Fruit fly (Drosophila melanogaster) whole organism, wandering third instar larva: ENCODE data around the gene Spn28Da.

Experiments used
- Abd-B ChIP-seq: fragments of >200 bp; optimal IDR thresholded peaks from 2 replicates; lab custom pipeline; 2017; ENCODE audit warnings: missing biosample characterization, missing genetic modification characterization
- CG32264 ChIP-seq: fragments of 200-800 bp; sonication (Bioruptor generic); optimal IDR thresholded peaks from 2 replicates; lab custom pipeline; 2016; ENCODE audit warnings: missing biosample characterization, missing genetic modification characterization
- CG9705 ChIP-seq: fragments of 200-800 bp; sonication (Bioruptor generic); optimal IDR thresholded peaks from 2 replicates; lab custom pipeline; 2018; ENCODE audit warnings: missing biosample characterization, mild to moderate bottlenecking, missing genetic modification characterization
- CrebA ChIP-seq: fragments of 200-800 bp; sonication (Bioruptor generic); optimal IDR thresholded peaks from 2 replicates; lab custom pipeline; 2016; ENCODE audit warnings: missing biosample characterization, mild to moderate bottlenecking, missing genetic modification characterization, borderline replicate concordance
- Dif ChIP-seq: fragments of 200-275, 200-300 bp; sonication (Bioruptor generic); optimal IDR thresholded peaks from 2 replicates; lab custom pipeline; 2018; ENCODE audit warnings: missing biosample characterization, missing genetic modification characterization; ENCODE audit not compliant: partially characterized antibody
- GATAd ChIP-seq: sonication (Bioruptor generic); optimal IDR thresholded peaks from 2 replicates; lab custom pipeline; 2016; ENCODE audit warnings: missing biosample characterization, missing genetic modification characterization
- HLH106 ChIP-seq: fragments of 200-800 bp; optimal IDR thresholded peaks from 3 replicates; lab custom pipeline; 2019; ENCODE audit warnings: missing biosample characterization, mild to moderate bottlenecking, missing genetic modification characterization, moderate library complexity
- Hnf4 ChIP-seq: fragments of 200-800 bp; sonication (Bioruptor generic); optimal IDR thresholded peaks from 2 replicates; lab custom pipeline; 2016; ENCODE audit warnings: missing biosample characterization, mild to moderate bottlenecking, missing genetic modification characterization
- Hr78 ChIP-seq: fragments of >200 bp; optimal IDR thresholded peaks from 2 replicates; lab custom pipeline; 2017; ENCODE audit warnings: missing biosample characterization, missing genetic modification characterization
- Hr83 ChIP-seq: fragments of 200-300 bp; sonication (Bioruptor generic); optimal IDR thresholded peaks from 2 replicates; lab custom pipeline; 2016; ENCODE audit warnings: missing biosample characterization, mild to moderate bottlenecking, missing genetic modification characterization, moderate library complexity; ENCODE audit not compliant: poor library complexity, severe bottlenecking
- Jra ChIP-seq: sonication (Bioruptor generic); optimal IDR thresholded peaks from 2 replicates; lab custom pipeline; 2016; ENCODE audit warnings: missing biosample characterization, missing genetic modification characterization
- Mio ChIP-seq: sonication (Bioruptor generic); optimal IDR thresholded peaks from 2 replicates; lab custom pipeline; 2016; ENCODE audit warnings: missing biosample characterization, missing genetic modification characterization
- Myc ChIP-seq: fragments of >200 bp; optimal IDR thresholded peaks from 2 replicates; lab custom pipeline; 2017
- N ChIP-seq: fragments of >200 bp; optimal IDR thresholded peaks from 2 replicates; lab custom pipeline; 2018; ENCODE audit warnings: missing biosample characterization, missing external identifiers, missing genetic modification characterization
- OdsH ChIP-seq: fragments of 200-800 bp; sonication (Bioruptor generic); optimal IDR thresholded peaks from 2 replicates; lab custom pipeline; 2016; ENCODE audit warnings: missing biosample characterization, mild to moderate bottlenecking, missing genetic modification characterization
- Rel ChIP-seq, 2 experiments: fragments of 200-800 bp; sonication (Bioruptor generic) in 1 of 2; optimal IDR thresholded peaks; 2 replicates in 1 of 2; 3 replicates in 1 of 2; lab custom pipeline; 2016 to 2019; ENCODE audit warnings: mild to moderate bottlenecking in 2 of 2, missing biosample characterization in 2 of 2, missing genetic modification characterization in 2 of 2, moderate library complexity in 1 of 2
- Sp1 ChIP-seq: fragments of 200-800 bp; sonication (Bioruptor generic); optimal IDR thresholded peaks from 3 replicates; lab custom pipeline; 2019; ENCODE audit warnings: missing biosample characterization, mild to moderate bottlenecking, missing genetic modification characterization, moderate library complexity
- Vsx2 ChIP-seq: fragments of 200-300, 225-300 bp; sonication (Bioruptor generic); optimal IDR thresholded peaks from 2 replicates; lab custom pipeline; 2018; ENCODE audit warnings: missing biosample characterization, missing genetic modification characterization; ENCODE audit not compliant: partially characterized antibody
- br ChIP-seq: fragments of 200-800 bp; sonication (Bioruptor generic); optimal IDR thresholded peaks from 2 replicates; lab custom pipeline; 2016; ENCODE audit warnings: missing biosample characterization, missing genetic modification characterization
- brk ChIP-seq: fragments of 200-800 bp; sonication (Bioruptor generic); optimal IDR thresholded peaks from 2 replicates; lab custom pipeline; 2016; ENCODE audit warnings: missing biosample characterization, mild to moderate bottlenecking, missing genetic modification characterization
- dl ChIP-seq, 2 experiments: fragments of 175-275, 200-275 bp in 1 of 2; fragments of 200-275 bp in 1 of 2; sonication (Bioruptor generic); optimal IDR thresholded peaks; lab custom pipeline; 2018; ENCODE audit warnings: mild to moderate bottlenecking in 2 of 2, missing biosample characterization in 2 of 2, missing genetic modification characterization in 2 of 2, moderate library complexity in 2 of 2; ENCODE audit not compliant: partially characterized antibody in 2 of 2, insufficient read depth in 1 of 2
- dmrt93B ChIP-seq: fragments of 200-800 bp; sonication (Bioruptor generic); optimal IDR thresholded peaks from 2 replicates; lab custom pipeline; 2018; ENCODE audit warnings: missing biosample characterization, mild to moderate bottlenecking, missing genetic modification characterization
- dsf ChIP-seq: sonication (Bioruptor generic); optimal IDR thresholded peaks from 2 replicates; lab custom pipeline; 2016; ENCODE audit warnings: missing biosample characterization, missing genetic modification characterization, borderline replicate concordance
- ey ChIP-seq: fragments of 200-800 bp; sonication (Bioruptor generic); optimal IDR thresholded peaks from 2 replicates; lab custom pipeline; 2016; ENCODE audit warnings: missing biosample characterization, missing genetic modification characterization
- foxo ChIP-seq, 2 experiments: fragments of 200-800 bp; sonication (Bioruptor generic); optimal IDR thresholded peaks; 2 replicates in 1 of 2; 3 replicates in 1 of 2; lab custom pipeline; 2016 to 2017; ENCODE audit warnings: missing biosample characterization in 2 of 2, missing genetic modification characterization in 2 of 2
- fru ChIP-seq: fragments of 200-800 bp; sonication (Bioruptor generic); optimal IDR thresholded peaks from 3 replicates; lab custom pipeline; 2016; ENCODE audit warnings: missing biosample characterization, mild to moderate bottlenecking, missing genetic modification characterization
- h ChIP-seq: fragments of 200-800 bp; sonication (Bioruptor generic); optimal IDR thresholded peaks from 3 replicates; lab custom pipeline; 2016; ENCODE audit warnings: missing biosample characterization, mild to moderate bottlenecking, missing genetic modification characterization
- jim ChIP-seq: fragments of 175-275, 200-325 bp; sonication (Bioruptor generic); optimal IDR thresholded peaks from 2 replicates; lab custom pipeline; 2016; ENCODE audit warnings: missing biosample characterization, mild to moderate bottlenecking, missing genetic modification characterization
- lola ChIP-seq: fragments of >200 bp; optimal IDR thresholded peaks from 2 replicates; lab custom pipeline; 2017; ENCODE audit warnings: missing biosample characterization, missing genetic modification characterization
- pan ChIP-seq: fragments of >200 bp; optimal IDR thresholded peaks from 2 replicates; lab custom pipeline; 2017
- psq ChIP-seq: fragments of 200-800 bp; sonication (Bioruptor generic); optimal IDR thresholded peaks from 3 replicates; lab custom pipeline; 2017; ENCODE audit warnings: missing biosample characterization, mild to moderate bottlenecking, missing genetic modification characterization, moderate library complexity
- rgr ChIP-seq: fragments of 200-800 bp; sonication (Bioruptor generic); optimal IDR thresholded peaks from 3 replicates; lab custom pipeline; 2016; ENCODE audit warnings: missing biosample characterization, mild to moderate bottlenecking, missing genetic modification characterization
- sage ChIP-seq: fragments of 200-800 bp; sonication (Bioruptor generic); optimal IDR thresholded peaks from 2 replicates; lab custom pipeline; 2016; ENCODE audit warnings: missing biosample characterization, mild to moderate bottlenecking, missing genetic modification characterization
- sv ChIP-seq: fragments of 200-800 bp; sonication (Bioruptor generic); optimal IDR thresholded peaks from 3 replicates; lab custom pipeline; 2016; ENCODE audit warnings: missing biosample characterization, missing genetic modification characterization
- tai ChIP-seq: sonication (Bioruptor generic); optimal IDR thresholded peaks from 2 replicates; lab custom pipeline; 2016; ENCODE audit warnings: missing biosample characterization, missing genetic modification characterization
- usp ChIP-seq: fragments of >200 bp; optimal IDR thresholded peaks from 2 replicates; lab custom pipeline; 2017; ENCODE audit warnings: missing biosample characterization, missing genetic modification characterization
- woc ChIP-seq: sonication (Bioruptor generic); optimal IDR thresholded peaks from 2 replicates; lab custom pipeline; 2016; ENCODE audit warnings: missing biosample characterization, mild to moderate bottlenecking, missing genetic modification characterization

Gene Spn28Da

DNA sequence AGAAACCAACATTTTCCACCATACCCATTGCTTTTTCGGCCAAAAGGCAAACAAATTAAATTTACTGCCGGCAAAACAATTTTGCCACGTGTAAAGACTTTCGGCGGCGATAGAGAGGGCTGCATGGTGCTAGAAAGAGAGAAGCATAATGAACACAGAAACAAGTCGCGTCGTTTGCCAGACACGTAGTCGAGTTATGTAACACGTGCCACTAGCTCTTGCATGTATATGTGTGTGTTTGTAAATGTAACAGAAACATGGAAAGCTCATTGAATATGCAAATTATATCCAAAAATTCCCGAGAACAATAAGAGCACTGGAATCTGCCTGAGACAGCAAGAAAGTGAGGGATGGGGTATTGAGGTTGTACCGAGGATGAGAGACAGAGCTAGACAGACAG is 41.8 kb upstream of the Spn28Da start:
- TF ChIP-seq Vsx2 (no peak), OdsH (GFP tag; lab: Kevin White, UChicago) (no peak), dsf (GFP tag; lab: Kevin White, UChicago) (no peak), usp (GFP tag; lab: Kevin White, UChicago) (no peak), Hnf4 (no peak), dl (GFP tag; optimal IDR thresholded peaks at IDR 0.05; lab: Kevin White, UChicago; ENCODE audit: insufficient read depth in 1 of 2, partially characterized antibody in 2 of 2) (no peak), Sp1 (GFP tag; lab: Kevin White, UChicago) (no peak), Hr78 (GFP tag; lab: Kevin White, UChicago) (no peak), foxo (GFP tag; optimal IDR thresholded peaks at IDR 0.05; lab: Kevin White, UChicago) (no peak), ey (GFP tag; lab: Kevin White, UChicago) (no peak), Myc (no peak)

DNA sequence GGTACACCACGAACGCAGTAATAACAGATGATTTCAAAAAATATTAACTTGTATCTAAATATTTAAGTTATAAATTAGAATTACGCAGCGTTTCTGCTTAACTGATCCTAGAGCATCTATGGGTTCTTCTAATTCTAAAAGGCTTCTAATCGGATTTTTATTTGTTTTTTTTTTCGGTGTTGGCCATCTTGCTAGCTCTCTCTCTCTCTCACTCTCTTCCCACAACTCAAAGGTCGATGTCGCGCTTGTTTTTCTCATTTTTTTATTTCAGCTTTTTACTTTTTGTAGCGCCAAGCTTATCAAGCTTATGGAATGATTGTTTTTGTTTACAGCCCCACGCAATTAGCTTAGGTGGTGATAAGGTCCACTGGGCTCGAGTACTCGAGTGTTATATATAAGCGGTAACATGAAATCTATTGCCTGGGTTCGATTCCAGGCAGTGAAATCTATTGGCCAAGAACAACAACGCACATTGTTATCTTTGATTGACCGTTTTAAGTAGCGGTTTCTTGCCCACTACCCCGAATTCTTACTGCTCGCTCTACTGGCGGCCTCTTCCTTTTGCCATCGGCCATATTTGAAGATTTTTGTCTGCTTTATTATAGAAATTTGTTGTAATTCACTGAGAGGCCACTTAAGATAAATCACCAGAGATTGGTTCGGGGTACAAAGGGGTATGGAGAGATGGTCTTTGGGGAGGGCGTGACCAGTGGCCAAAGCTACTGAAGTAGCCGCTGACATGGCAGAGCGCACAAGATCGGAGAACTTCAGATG is 37.5 kb upstream of the Spn28Da start:
- peak; percentile 61 for TF ChIP-seq h (GFP tag; lab: Kevin White, UChicago)
- TF ChIP-seq Hr78 (GFP tag; lab: Kevin White, UChicago), result no peak
- TF ChIP-seq HLH106 (tag; lab: Kevin White, UChicago), result no peak
- TF ChIP-seq Vsx2, result peak; percentile 27
- peak; percentile 48 for TF ChIP-seq br (GFP tag; lab: Kevin White, UChicago)
- no peak for TF ChIP-seq woc
- TF ChIP-seq fru, result peak; percentile 58
- TF ChIP-seq lola, result no peak
- no peak for TF ChIP-seq sv (GFP tag; lab: Kevin White, UChicago)
- TF ChIP-seq tai (GFP tag; lab: Kevin White, UChicago), result no peak
- TF ChIP-seq sage, result peak; percentile 57
- peak; percentile 37 for TF ChIP-seq brk
- no peak for TF ChIP-seq Mio (GFP tag; lab: Kevin White, UChicago)
- TF ChIP-seq Hnf4, result peak; percentile 81
- no peak for TF ChIP-seq Dif
- peak; percentile 93 for TF ChIP-seq CrebA (GFP tag; lab: Kevin White, UChicago)
- no peak for TF ChIP-seq Jra (GFP tag; lab: Kevin White, UChicago)
- TF ChIP-seq usp (GFP tag; lab: Kevin White, UChicago), result no peak
- TF ChIP-seq ey (GFP tag; lab: Kevin White, UChicago), result peak; percentile 32
- no peak for TF ChIP-seq pan (lab: Kevin White, UChicago)
- TF ChIP-seq Rel (GFP tag; optimal IDR thresholded peaks at IDR 0.05; lab: Kevin White, UChicago), result peak; percentile 88
- TF ChIP-seq Rel (tag; optimal IDR thresholded peaks at IDR 0.05; lab: Kevin White, UChicago), result peak; percentile 19
- TF ChIP-seq OdsH (GFP tag; lab: Kevin White, UChicago), result peak; percentile 13
- no peak for TF ChIP-seq Hr83
- peak; percentile 60 for TF ChIP-seq Sp1 (GFP tag; lab: Kevin White, UChicago)
- no peak for TF ChIP-seq Myc
- TF ChIP-seq CG9705 (GFP tag; lab: Kevin White, UChicago), result no peak
- TF ChIP-seq dl (GFP tag; optimal IDR thresholded peaks at IDR 0.05; lab: Kevin White, UChicago; ENCODE audit: insufficient read depth in 1 of 2, partially characterized antibody in 2 of 2), result no peak
- TF ChIP-seq foxo (GFP tag; optimal IDR thresholded peaks at IDR 0.05; lab: Kevin White, UChicago), result peak; percentile 12 to 65
- TF ChIP-seq GATAd (GFP tag; lab: Kevin White, UChicago), result no peak
- peak; percentile 9 for TF ChIP-seq rgr (GFP tag; lab: Kevin White, UChicago)
- peak; percentile 24 for TF ChIP-seq psq

DNA sequence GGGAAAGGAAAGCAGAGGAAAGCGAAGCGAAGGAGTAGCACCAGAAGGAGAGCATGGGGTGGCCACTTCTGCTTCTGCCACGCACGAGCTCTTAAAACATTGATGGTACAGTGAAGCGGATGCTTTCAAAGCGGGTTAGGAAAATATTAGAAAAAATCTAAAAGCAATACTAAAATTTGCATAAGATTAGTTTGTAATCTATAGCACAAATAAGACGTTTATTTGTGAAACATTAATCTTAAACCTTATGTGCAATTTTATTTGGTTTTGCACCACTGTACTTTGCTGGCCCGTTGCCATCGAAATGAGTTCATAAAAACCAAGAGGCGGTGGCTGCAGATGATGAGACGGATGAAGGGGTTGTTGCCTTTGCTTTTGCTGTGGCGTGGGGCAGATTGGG is 36.5 kb upstream of the Spn28Da start:
- peak; percentile 82 for TF ChIP-seq dmrt93B (GFP tag; lab: Kevin White, UChicago)
- TF ChIP-seq CrebA (GFP tag; lab: Kevin White, UChicago), result peak; percentile 54
- no peak for TF ChIP-seq GATAd (GFP tag; lab: Kevin White, UChicago)
- peak; percentile 91 for TF ChIP-seq fru
- peak; percentile 91 for TF ChIP-seq Hnf4
- TF ChIP-seq jim (GFP tag; lab: Kevin White, UChicago), result no peak
- TF ChIP-seq tai (GFP tag; lab: Kevin White, UChicago), result peak; percentile 78
- peak; percentile 62 for TF ChIP-seq dsf (GFP tag; lab: Kevin White, UChicago)
- no peak for TF ChIP-seq N
- peak; percentile 83 for TF ChIP-seq woc
- peak; percentile 78 for TF ChIP-seq CG9705 (GFP tag; lab: Kevin White, UChicago)
- peak; percentile 76 for TF ChIP-seq sv (GFP tag; lab: Kevin White, UChicago)
- peak; percentile 82 for TF ChIP-seq brk
- no peak for TF ChIP-seq lola
- peak; percentile 89 for TF ChIP-seq psq
- peak; percentile 79 for TF ChIP-seq sage
- TF ChIP-seq rgr (GFP tag; lab: Kevin White, UChicago), result peak; percentile 87
- TF ChIP-seq Mio (GFP tag; lab: Kevin White, UChicago), result peak; percentile 6
- peak; percentile 56 for TF ChIP-seq Jra (GFP tag; lab: Kevin White, UChicago)
- TF ChIP-seq ey (GFP tag; lab: Kevin White, UChicago), result peak; percentile 91
- no peak for TF ChIP-seq Myc
- TF ChIP-seq foxo (GFP tag; optimal IDR thresholded peaks at IDR 0.05; lab: Kevin White, UChicago), result peak; percentile 74 to 83
- TF ChIP-seq Rel (GFP tag; optimal IDR thresholded peaks at IDR 0.05; lab: Kevin White, UChicago), result peak; percentile 78
- peak; percentile 62 for TF ChIP-seq Rel (tag; optimal IDR thresholded peaks at IDR 0.05; lab: Kevin White, UChicago)
- TF ChIP-seq Abd-B, result no peak
- TF ChIP-seq br (GFP tag; lab: Kevin White, UChicago), result peak; percentile 90
- no peak for TF ChIP-seq usp (GFP tag; lab: Kevin White, UChicago)
- no peak for TF ChIP-seq Vsx2
- TF ChIP-seq dl (GFP tag; optimal IDR thresholded peaks at IDR 0.05; lab: Kevin White, UChicago; ENCODE audit: insufficient read depth in 1 of 2, partially characterized antibody in 2 of 2), result no peak
- TF ChIP-seq Hr78 (GFP tag; lab: Kevin White, UChicago), result no peak
- TF ChIP-seq Dif, result no peak
- TF ChIP-seq OdsH (GFP tag; lab: Kevin White, UChicago), result peak; percentile 86
- peak; percentile 90 for TF ChIP-seq HLH106 (tag; lab: Kevin White, UChicago)
- peak; percentile 69 for TF ChIP-seq CG32264 (GFP tag; lab: Kevin White, UChicago)
- TF ChIP-seq pan (lab: Kevin White, UChicago), result no peak
- peak; percentile 95 for TF ChIP-seq h (GFP tag; lab: Kevin White, UChicago)
- no peak for TF ChIP-seq Hr83
